Worm (Caenorhabditis elegans): Measurements from ENCODE around the gene T13C2.2.
"Not testable (repeated sequence)": the region's sequence is repeated elsewhere in the genome, so short reads cannot be mapped to it uniquely, and the experiment has no call there.

- not testable (repeated sequence) for TF ChIP-seq lin-39 (tag; optimal IDR thresholded peaks at IDR 0.05); ceh-44 (GFP tag; IDR thresholded peaks at IDR 0.05); lin-38 (GFP tag; IDR thresholded peaks at IDR 0.05); T20F7.1 (GFP tag; optimal IDR thresholded peaks at IDR 0.05); F49E8.2 (tag; optimal IDR thresholded peaks at IDR 0.05; ENCODE audit: borderline replicate concordance)
Measured at ce11 chrII:6775076-6775475, 16.9 kb upstream of the T13C2.2 start, which contains the start of gene agr-1.
